Worm (Caenorhabditis elegans): ENCODE results near the gene fbxb-85.

DNA sequence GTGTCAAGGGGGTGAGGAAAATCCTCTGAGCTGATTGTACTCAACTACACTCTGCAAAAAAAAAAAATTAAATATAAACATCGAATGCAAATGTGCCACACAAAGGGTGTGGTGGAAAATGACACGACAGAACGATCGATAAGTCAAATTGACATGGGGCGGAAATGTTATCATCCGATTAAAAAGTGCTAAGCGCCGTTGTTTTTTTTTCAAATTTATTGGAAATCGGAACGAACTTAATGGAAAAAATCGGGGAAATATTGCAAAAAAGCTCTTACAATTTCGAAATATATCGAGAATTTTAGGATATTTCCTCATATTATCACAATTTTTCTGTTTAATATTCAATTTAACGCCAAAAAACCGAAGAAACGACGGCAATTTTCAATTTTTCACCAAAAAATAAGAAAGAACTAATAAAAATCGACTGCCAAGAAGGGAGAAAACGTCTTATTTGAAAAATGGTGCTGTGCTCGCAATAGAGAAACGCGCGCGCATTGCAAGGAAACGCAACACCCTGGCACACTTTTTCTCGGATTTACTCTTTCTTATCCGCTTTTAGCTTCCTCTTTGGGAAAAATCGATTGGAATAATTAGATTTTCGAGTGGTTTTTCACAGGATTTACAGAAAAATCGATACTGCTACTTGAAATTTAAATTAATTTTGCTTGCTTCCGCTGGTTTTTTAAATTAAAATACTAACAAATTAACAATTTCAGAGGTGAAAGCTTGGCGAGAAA, 20.1 kb upstream of the fbxb-85 start, which contains the start of the genes cey-4 and vps-50:
- TF ChIP-seq zag-1 (tag; optimal IDR thresholded peaks at IDR 0.05), result no peak
- TF ChIP-seq sea-2 (GFP tag; optimal IDR thresholded peaks at IDR 0.05), result no peak
- TF ChIP-seq nhr-11 (tag; optimal IDR thresholded peaks at IDR 0.05), result no peak
- TF ChIP-seq ZK546.5 (tag; optimal IDR thresholded peaks at IDR 0.05), result no peak
- TF ChIP-seq nhr-77 (tag; optimal IDR thresholded peaks at IDR 0.05), result no peak
- no peak for TF ChIP-seq ceh-82 (tag; optimal IDR thresholded peaks at IDR 0.05)
- TF ChIP-seq ztf-4 (tag; optimal IDR thresholded peaks at IDR 0.05), result no peak
